Fruit fly (Drosophila melanogaster): Measurements from ENCODE around the gene CG34011.
A peak's percentile ranks its signal among the peaks of the same experiment; 100 is the strongest.

Gene CG34011

DNA sequence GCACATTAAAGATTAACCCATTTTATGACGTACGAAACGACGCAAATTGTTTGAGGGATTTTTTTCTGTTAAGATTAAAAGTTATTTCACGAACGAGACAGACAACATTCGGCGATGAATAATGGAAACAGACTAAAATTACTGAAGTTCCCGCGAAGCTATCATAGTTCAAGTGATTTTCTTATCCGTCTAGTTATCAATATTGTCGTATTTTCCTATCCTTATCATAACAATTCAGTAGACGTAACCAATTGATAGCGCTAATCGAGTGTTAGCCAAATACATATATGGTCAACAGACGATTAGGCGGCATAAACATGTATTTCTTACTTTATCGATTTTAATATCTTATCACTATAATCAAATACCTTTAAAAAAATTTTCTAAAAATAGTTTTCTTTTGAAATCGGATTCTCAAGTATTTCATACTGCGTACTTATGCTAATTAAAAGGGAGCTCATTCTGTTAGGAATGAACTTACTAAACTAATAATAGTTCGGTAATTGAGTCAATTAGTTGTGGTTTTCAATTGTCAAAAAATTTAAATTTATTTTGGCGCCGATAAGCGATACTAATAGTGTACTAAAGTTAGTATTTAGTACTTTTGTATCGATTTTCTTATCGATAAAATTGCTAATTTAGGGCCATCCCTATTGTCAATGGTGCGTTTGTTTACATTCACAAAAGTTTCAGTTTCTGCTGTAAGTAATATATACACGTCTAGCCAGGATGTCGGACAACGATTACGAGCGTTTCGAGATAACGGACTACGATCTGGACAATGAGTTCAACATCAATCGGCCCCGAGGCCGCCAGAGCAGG lies 4.1 kb downstream of the CG34011 start, which contains the start of the genes CG11149 and sip1 (continued):
- peak in 1 of 3 experiments; percentile 21 for TF ChIP-seq Stat92E (GFP tag; optimal IDR thresholded peaks at IDR 0.05)
- no peak for TF ChIP-seq seq (GFP tag; IDR thresholded peaks at IDR 0.05)
- no peak for TF ChIP-seq CG14710 (tag; optimal IDR thresholded peaks at IDR 0.05)
- peak; percentile 25 for TF ChIP-seq CG18599 (GFP tag; optimal IDR thresholded peaks at IDR 0.05)
- no peak for TF ChIP-seq row (GFP tag; IDR thresholded peaks at IDR 0.05)
- TF ChIP-seq gfzf (GFP tag; optimal IDR thresholded peaks at IDR 0.05), result no peak
- TF ChIP-seq Ada2b (GFP tag; IDR thresholded peaks at IDR 0.05), result no peak
- TF ChIP-seq p53 (GFP tag; optimal IDR thresholded peaks at IDR 0.05), result no peak
- TF ChIP-seq yki (optimal IDR thresholded peaks at IDR 0.05), result no peak
- no peak for TF ChIP-seq CG6765 (GFP tag; optimal IDR thresholded peaks at IDR 0.05)
- TF ChIP-seq CG11093 (GFP tag; IDR thresholded peaks at IDR 0.05), result no peak
- peak; percentile 15; the same call in 1 of the 3 replicates for TF ChIP-seq vnd (GFP tag; IDR thresholded peaks at IDR 0.05; ENCODE audit: partially characterized antibody)
- TF ChIP-seq CG6254 (GFP tag; optimal IDR thresholded peaks at IDR 0.05), result no peak
- no peak for TF ChIP-seq wek (GFP tag; optimal IDR thresholded peaks at IDR 0.05)
- TF ChIP-seq ind (GFP tag; optimal IDR thresholded peaks at IDR 0.05), result no peak
- TF ChIP-seq zen2 (GFP tag; IDR thresholded peaks at IDR 0.05; ENCODE audit: partially characterized antibody), result peak; percentile 76; the same call in 2 of the 3 replicates
- peak; percentile 29 for TF ChIP-seq sd (tag; optimal IDR thresholded peaks at IDR 0.05)
- TF ChIP-seq eve (GFP tag; optimal IDR thresholded peaks at IDR 0.05), result no peak
- TF ChIP-seq vfl (GFP tag; optimal IDR thresholded peaks at IDR 0.05), result no peak
- no peak for TF ChIP-seq al (GFP tag; IDR thresholded peaks at IDR 0.05)
- no peak for TF ChIP-seq CG12769 (tag; optimal IDR thresholded peaks at IDR 0.05)
- TF ChIP-seq CG14667 (GFP tag; IDR thresholded peaks at IDR 0.05), result no peak
- TF ChIP-seq CG18764 (GFP tag; optimal IDR thresholded peaks at IDR 0.05), result no peak
- no peak for TF ChIP-seq CG8924 (tag; optimal IDR thresholded peaks at IDR 0.05)
- peak; percentile 94 for TF ChIP-seq exex (tag; optimal IDR thresholded peaks at IDR 0.05)
- TF ChIP-seq Hey (tag; optimal IDR thresholded peaks at IDR 0.05), result no peak
- TF ChIP-seq Nf-YB (GFP tag; optimal IDR thresholded peaks at IDR 0.05), result no peak
- TF ChIP-seq CG6791 (GFP tag; IDR thresholded peaks at IDR 0.05; ENCODE audit: partially characterized antibody), result peak; percentile 46; the same call in 1 of the 3 replicates
- no peak for TF ChIP-seq pum (GFP tag; optimal IDR thresholded peaks at IDR 0.05)
- TF ChIP-seq crc (GFP tag; optimal IDR thresholded peaks at IDR 0.05), result no peak
- TF ChIP-seq danr (GFP tag; IDR thresholded peaks at IDR 0.05), result no peak
- TF ChIP-seq zfh1 (GFP tag; IDR thresholded peaks at IDR 0.05), result no peak
- TF ChIP-seq CG5245 (GFP tag; optimal IDR thresholded peaks at IDR 0.05), result no peak
- no peak for TF ChIP-seq CG7987 (GFP tag; optimal IDR thresholded peaks at IDR 0.05)
- no peak for TF ChIP-seq schlank (tag; optimal IDR thresholded peaks at IDR 0.05)
- no peak for TF ChIP-seq stc (GFP tag; IDR thresholded peaks at IDR 0.05)
- no peak for TF ChIP-seq rib (GFP tag; IDR thresholded peaks at IDR 0.05)
- no peak for TF ChIP-seq NC2α (GFP tag; optimal IDR thresholded peaks at IDR 0.05)
- no peak for TF ChIP-seq CG11247 (GFP tag; IDR thresholded peaks at IDR 0.05)
- TF ChIP-seq CG6689 (GFP tag; IDR thresholded peaks at IDR 0.05), result no peak
- peak; percentile 70 for TF ChIP-seq grn (GFP tag; optimal IDR thresholded peaks at IDR 0.05)
- TF ChIP-seq Lpt (GFP tag; optimal IDR thresholded peaks at IDR 0.05), result no peak
- no peak for TF ChIP-seq bowl (GFP tag; IDR thresholded peaks at IDR 0.05)
- TF ChIP-seq Drgx (GFP tag; IDR thresholded peaks at IDR 0.05), result no peak
- TF ChIP-seq da (GFP tag; optimal IDR thresholded peaks at IDR 0.05), result no peak
- no peak for TF ChIP-seq CG31388 (GFP tag; optimal IDR thresholded peaks at IDR 0.05)
- TF ChIP-seq CG12391 (tag; optimal IDR thresholded peaks at IDR 0.05), result no peak
